Worm (Caenorhabditis elegans) whole organism, L1 larva: ENCODE data around the gene srd-58.

Experiments
- C34B4.2 ChIP-seq: sonication (generic microtip); optimal IDR thresholded peaks from 2 replicates; lab custom pipeline; 2017; ENCODE audit warnings: mild to moderate bottlenecking, missing genetic modification characterization, missing compliant biosample characterization
- aly-2 ChIP-seq: fragments of 150-350 bp; optimal IDR thresholded peaks from 2 replicates; lab custom pipeline; 2014; ENCODE audit warnings: missing biosample characterization, missing genetic modification characterization
- blmp-1 ChIP-seq: fragments of 150-350 bp; optimal IDR thresholded peaks from 2 replicates; lab custom pipeline; 2014; ENCODE audit warnings: missing biosample characterization, missing genetic modification characterization
- ceh-63 ChIP-seq: fragments of 200-800 bp; sonication (Bioruptor generic); optimal IDR thresholded peaks from 2 replicates; lab custom pipeline; 2018; ENCODE audit warnings: mild to moderate bottlenecking, missing genetic modification characterization, missing compliant biosample characterization
- ceh-82 ChIP-seq, 3 experiments: fragments of 150-350 bp in 1 of 3; sonication (generic microtip) in 2 of 3; optimal IDR thresholded peaks; 2 replicates each; lab custom pipeline; 2014 to 2017; ENCODE audit warnings: missing biosample characterization in 3 of 3, missing genetic modification characterization in 3 of 3
- dpl-1 ChIP-seq, 3 experiments: fragments of 150-350 bp in 2 of 3; sonication (generic microtip) in 1 of 3; optimal IDR thresholded peaks; 2 replicates each; lab custom pipeline; 2014 to 2017; ENCODE audit warnings: missing biosample characterization in 3 of 3, missing genetic modification characterization in 3 of 3, missing genetic modification reagents in 3 of 3
- efl-1 ChIP-seq, 4 experiments: fragments of 150-350 bp; optimal IDR thresholded peaks in 3 of 4; peaks in 1 of 4; 1 replicate in 1 of 4; 2 replicates in 3 of 4; lab custom pipeline; 2014; ENCODE audit warnings: missing biosample characterization in 2 of 4, missing genetic modification characterization in 2 of 4, missing genetic modification reagents in 2 of 4
- efl-3 ChIP-seq: fragments of 200-800 bp; sonication (Bioruptor generic); optimal IDR thresholded peaks from 2 replicates; lab custom pipeline; 2018; ENCODE audit warnings: mild to moderate bottlenecking, missing genetic modification characterization, missing compliant biosample characterization
- fkh-8 ChIP-seq: sonication (generic microtip); optimal IDR thresholded peaks from 2 replicates; lab custom pipeline; 2016; ENCODE audit warnings: mild to moderate bottlenecking, missing genetic modification characterization, missing compliant biosample characterization
- grh-1 ChIP-seq: fragments of 200-800 bp; sonication (Bioruptor generic); IDR thresholded peaks from 2 replicates; pipeline ENCODE4 v1.3.6; 2022; ENCODE audit warnings: missing genetic modification reagents, missing genetic modification characterization, missing compliant biosample characterization
- hlh-17 ChIP-seq: fragments of 200-800 bp; sonication (Bioruptor generic); optimal IDR thresholded peaks from 2 replicates; lab custom pipeline; 2018; ENCODE audit warnings: missing genetic modification characterization, mild to moderate bottlenecking, missing compliant biosample characterization, moderate library complexity, borderline replicate concordance
- hpl-2 ChIP-seq: fragments of 150-350 bp; optimal IDR thresholded peaks from 2 replicates; lab custom pipeline; 2014; ENCODE audit warnings: missing biosample characterization, missing genetic modification reagents, missing genetic modification characterization
- jun-1 ChIP-seq: fragments of 150-350 bp; optimal IDR thresholded peaks from 2 replicates; lab custom pipeline; 2014; ENCODE audit warnings: missing biosample characterization, missing genetic modification reagents, missing genetic modification characterization
- lin-13 ChIP-seq: fragments of 150-350 bp; optimal IDR thresholded peaks from 2 replicates; lab custom pipeline; 2014; ENCODE audit warnings: missing biosample characterization, missing genetic modification reagents, missing genetic modification characterization
- lin-14 ChIP-seq: fragments of 200-800 bp; sonication (Bioruptor generic); optimal IDR thresholded peaks from 2 replicates; lab custom pipeline; 2018; ENCODE audit warnings: mild to moderate bottlenecking, missing genetic modification characterization, moderate library complexity, missing compliant biosample characterization
- lin-39 ChIP-seq: fragments of 150-350 bp; optimal IDR thresholded peaks from 2 replicates; lab custom pipeline; 2014; ENCODE audit warnings: missing biosample characterization, missing genetic modification reagents, missing genetic modification characterization
- lir-3 ChIP-seq: sonication (generic microtip); optimal IDR thresholded peaks from 2 replicates; lab custom pipeline; 2016; ENCODE audit warnings: mild to moderate bottlenecking, missing genetic modification characterization, moderate library complexity, missing compliant biosample characterization; ENCODE audit not compliant: poor library complexity
- lsy-2 ChIP-seq, 2 experiments: fragments of 150-350 bp; optimal IDR thresholded peaks; 2 replicates each; lab custom pipeline; 2014; ENCODE audit warnings: missing biosample characterization in 2 of 2, missing genetic modification characterization in 2 of 2
- mef-2 ChIP-seq: fragments of 150-350 bp; optimal IDR thresholded peaks from 2 replicates; lab custom pipeline; 2014; ENCODE audit warnings: missing biosample characterization, missing genetic modification characterization
- nhr-11 ChIP-seq: fragments of 150-350 bp; optimal IDR thresholded peaks from 2 replicates; lab custom pipeline; 2014; ENCODE audit warnings: missing biosample characterization, missing genetic modification characterization
- nhr-12 ChIP-seq: sonication (generic microtip); optimal IDR thresholded peaks from 2 replicates; lab custom pipeline; 2017; ENCODE audit warnings: missing biosample characterization, missing genetic modification characterization
- nhr-19 ChIP-seq: fragments of 200-800 bp; sonication (Bioruptor generic); conservative IDR thresholded peaks from 2 replicates; pipeline ENCODE4 v1.3.6; 2022; ENCODE audit warnings: missing genetic modification characterization, missing compliant biosample characterization
- nhr-237 ChIP-seq: fragments of 150-350 bp; optimal IDR thresholded peaks from 2 replicates; lab custom pipeline; 2014; ENCODE audit warnings: missing biosample characterization, missing genetic modification characterization
- nhr-71 ChIP-seq: sonication (generic microtip); optimal IDR thresholded peaks from 2 replicates; lab custom pipeline; 2016; ENCODE audit warnings: mild to moderate bottlenecking, missing genetic modification characterization, moderate library complexity, missing compliant biosample characterization
- nhr-76 ChIP-seq: sonication (generic microtip); optimal IDR thresholded peaks from 2 replicates; lab custom pipeline; 2017; ENCODE audit warnings: missing biosample characterization, missing genetic modification characterization
- nhr-85 ChIP-seq: sonication (generic microtip); peaks from one replicate; lab custom pipeline; 2016; ENCODE audit warnings: missing genetic modification characterization, inconsistent platforms, missing compliant biosample characterization
- pqm-1 ChIP-seq: sonication (generic microtip); optimal IDR thresholded peaks from 3 replicates; lab custom pipeline; 2017; ENCODE audit warnings: missing biosample characterization, missing genetic modification characterization
- rnt-1 ChIP-seq: sonication (generic microtip); optimal IDR thresholded peaks from 2 replicates; lab custom pipeline; 2016; ENCODE audit warnings: mild to moderate bottlenecking, missing genetic modification characterization, moderate library complexity, missing compliant biosample characterization
- sptf-1 ChIP-seq: fragments of 150-350 bp; optimal IDR thresholded peaks from 2 replicates; lab custom pipeline; 2014; ENCODE audit warnings: missing biosample characterization, missing genetic modification characterization
- sup-37 ChIP-seq: fragments of 200-800 bp; sonication (Bioruptor generic); optimal IDR thresholded peaks from 2 replicates; lab custom pipeline; 2018; ENCODE audit warnings: mild to moderate bottlenecking, missing genetic modification characterization, missing compliant biosample characterization
- tlp-1 ChIP-seq: fragments of 150-350 bp; optimal IDR thresholded peaks from 2 replicates; lab custom pipeline; 2014; ENCODE audit warnings: missing biosample characterization, missing genetic modification characterization
- unc-130 ChIP-seq: fragments of 150-350 bp; optimal IDR thresholded peaks from 2 replicates; lab custom pipeline; 2017; ENCODE audit warnings: missing biosample characterization, missing genetic modification characterization, inconsistent platforms
- unc-86 ChIP-seq: sonication (generic microtip); optimal IDR thresholded peaks from 2 replicates; lab custom pipeline; 2016; ENCODE audit warnings: missing genetic modification characterization, missing compliant biosample characterization
- unc-98 ChIP-seq: fragments of 200-800 bp; sonication (Bioruptor generic); IDR thresholded peaks from 2 replicates; pipeline ENCODE4 v1.3.6; 2022; ENCODE audit warnings: missing genetic modification characterization, missing compliant biosample characterization
- zag-1 ChIP-seq: fragments of 150-350 bp; optimal IDR thresholded peaks from 2 replicates; lab custom pipeline; 2014; ENCODE audit warnings: missing biosample characterization, missing genetic modification characterization
- zip-4 ChIP-seq: fragments of 200-800 bp; sonication (Bioruptor generic); optimal IDR thresholded peaks from 2 replicates; lab custom pipeline; 2018; ENCODE audit warnings: mild to moderate bottlenecking, missing genetic modification characterization, moderate library complexity, missing compliant biosample characterization

The srd-58 gene

DNA sequence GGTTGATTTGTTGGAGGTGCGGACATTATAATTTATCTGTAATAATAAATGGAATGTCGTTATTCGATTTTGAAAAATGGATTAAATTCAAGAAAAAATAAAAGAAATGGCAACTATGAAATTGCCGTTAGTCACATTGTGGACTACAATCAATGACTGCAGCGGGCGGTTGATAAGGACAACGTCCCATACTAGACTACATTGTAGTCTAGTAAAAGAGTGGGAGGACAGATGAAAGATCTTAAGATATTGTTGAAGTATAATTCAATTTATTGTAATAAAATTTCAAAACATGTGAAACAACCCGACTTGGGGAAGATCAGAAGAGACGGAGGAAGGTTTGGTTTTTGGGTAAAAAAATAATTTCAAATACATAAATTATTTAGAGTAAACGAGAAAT lies 47.1 kb upstream of the srd-58 start, which contains the start of the genes prx-13 and ada-2 (continued):
- TF ChIP-seq rnt-1 (tag; lab: Kevin White, UChicago), result no peak
- no peak for TF ChIP-seq unc-98 (GFP tag; lab: Robert Waterston, UW)
- no peak for TF ChIP-seq nhr-12 (tag; lab: Kevin White, UChicago)
- no peak for TF ChIP-seq zag-1
- TF ChIP-seq efl-3, result no peak
- no peak for TF ChIP-seq hlh-17
- TF ChIP-seq nhr-11 (tag; lab: Kevin White, UChicago), result no peak
- TF ChIP-seq ceh-82 (tag; optimal IDR thresholded peaks at IDR 0.05; lab: Kevin White, UChicago), result no peak
- TF ChIP-seq ceh-63, result no peak
- TF ChIP-seq sptf-1, result no peak

- TF ChIP-seq hpl-2 (GFP tag; lab: Kevin White, UChicago) (no peak), ceh-63 (no peak), nhr-19 (GFP tag; lab: Robert Waterston, UW) (no peak), grh-1 (GFP tag; lab: Robert Waterston, UW) (no peak), lin-13 (GFP tag; lab: Kevin White, UChicago) (no peak), nhr-76 (tag; lab: Kevin White, UChicago) (no peak), nhr-71 (tag; lab: Kevin White, UChicago) (no peak), nhr-237 (tag; lab: Kevin White, UChicago) (no peak), C34B4.2 (tag; lab: Kevin White, UChicago) (no peak), unc-130 (tag; lab: Kevin White, UChicago) (no peak), jun-1 (no peak), tlp-1 (tag; lab: Kevin White, UChicago) (no peak), lsy-2 (tag; optimal IDR thresholded peaks at IDR 0.05; lab: Kevin White, UChicago) (no peak), nhr-11 (tag; lab: Kevin White, UChicago) (no peak), pqm-1 (tag; lab: Kevin White, UChicago) (no peak), fkh-8 (no peak), aly-2 (no peak)
- TF ChIP-seq, all 84 proteins: peak for 0
Measured at ce11 chrII:7245576-7245975, 40.7 kb upstream of the srd-58 start, which contains the start of gene skpo-3. Gene skpo-3 (plus strand): TSS chrII:7245876.

DNA sequence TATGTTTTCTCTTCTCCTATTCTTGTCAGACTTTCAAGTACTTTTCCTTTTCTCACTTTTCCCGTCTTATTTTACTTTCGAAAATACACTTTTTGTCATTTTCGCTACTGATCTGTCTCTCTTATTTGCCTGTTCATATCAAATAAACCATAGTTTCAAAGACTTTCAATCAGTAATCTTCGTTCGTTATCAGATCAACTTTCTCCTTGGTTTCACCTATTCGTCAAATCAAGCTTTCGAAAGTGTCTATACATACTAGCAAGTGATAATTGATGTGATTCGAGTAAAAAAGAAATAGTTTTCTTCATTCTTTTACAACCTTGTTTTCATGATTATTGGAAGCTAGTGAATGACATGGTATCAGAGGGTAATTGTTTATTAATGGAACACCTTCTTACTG lies 37.9 kb upstream of the srd-58 start:
- no peak for TF ChIP-seq sup-37 (GFP tag; lab: Kevin White, UChicago)
- TF ChIP-seq lir-3 (tag; lab: Kevin White, UChicago), result no peak
- TF ChIP-seq mef-2 (tag; lab: Kevin White, UChicago), result no peak
- peak; percentile 92 for TF ChIP-seq blmp-1 (tag; lab: Kevin White, UChicago)
- TF ChIP-seq efl-3, result no peak

DNA sequence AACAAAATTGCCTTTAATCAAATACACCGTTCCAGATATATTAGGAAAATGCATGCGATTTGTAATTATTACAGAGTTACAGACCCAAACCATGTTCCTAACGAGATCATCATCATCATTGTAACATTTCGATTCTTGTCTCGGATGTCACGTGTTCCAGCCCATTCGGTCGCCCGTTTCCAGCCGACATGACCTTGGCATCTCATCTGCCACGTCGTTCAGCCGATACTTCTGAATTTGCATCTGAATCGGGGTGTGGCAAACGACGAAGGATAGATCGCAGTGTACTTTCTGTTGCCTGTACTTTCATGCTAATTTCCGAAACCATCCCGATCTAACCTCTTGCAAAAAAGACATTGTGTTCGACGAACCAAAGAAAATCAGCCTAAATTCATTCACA lies 34.9 kb upstream of the srd-58 start:
- peak; percentile 56 for TF ChIP-seq nhr-85 (tag; lab: Kevin White, UChicago)
- peak; percentile 13 for TF ChIP-seq lin-14
- no peak for TF ChIP-seq unc-86
- TF ChIP-seq, all 84 proteins: peak for 2

- no peak for TF ChIP-seq hlh-17
- no peak for TF ChIP-seq nhr-237 (tag; lab: Kevin White, UChicago)
- TF ChIP-seq lin-39 (tag; lab: Kevin White, UChicago), result no peak
- TF ChIP-seq nhr-12 (tag; lab: Kevin White, UChicago), result no peak
- TF ChIP-seq zip-4 (GFP tag; lab: Kevin White, UChicago), result no peak
- peak; percentile 31 for TF ChIP-seq lin-14
- TF ChIP-seq efl-1 (optimal IDR thresholded peaks at IDR 0.05; lab: Kevin White, UChicago), result no peak
- TF ChIP-seq efl-1 (GFP tag; optimal IDR thresholded peaks at IDR 0.05 in 1 of 2; lab: Kevin White, UChicago), result peak in 1 of 2 experiments; percentile 52
- TF ChIP-seq dpl-1 (GFP tag; optimal IDR thresholded peaks at IDR 0.05; lab: Kevin White, UChicago), result no peak
- TF ChIP-seq nhr-85 (tag; lab: Kevin White, UChicago), result peak; percentile 60
Measured at ce11 chrII:7238791-7239190, 33.9 kb upstream of the srd-58 start.
